Fruit fly (Drosophila melanogaster): ENCODE results near the gene PGRP-SA.

The PGRP-SA gene

DNA sequence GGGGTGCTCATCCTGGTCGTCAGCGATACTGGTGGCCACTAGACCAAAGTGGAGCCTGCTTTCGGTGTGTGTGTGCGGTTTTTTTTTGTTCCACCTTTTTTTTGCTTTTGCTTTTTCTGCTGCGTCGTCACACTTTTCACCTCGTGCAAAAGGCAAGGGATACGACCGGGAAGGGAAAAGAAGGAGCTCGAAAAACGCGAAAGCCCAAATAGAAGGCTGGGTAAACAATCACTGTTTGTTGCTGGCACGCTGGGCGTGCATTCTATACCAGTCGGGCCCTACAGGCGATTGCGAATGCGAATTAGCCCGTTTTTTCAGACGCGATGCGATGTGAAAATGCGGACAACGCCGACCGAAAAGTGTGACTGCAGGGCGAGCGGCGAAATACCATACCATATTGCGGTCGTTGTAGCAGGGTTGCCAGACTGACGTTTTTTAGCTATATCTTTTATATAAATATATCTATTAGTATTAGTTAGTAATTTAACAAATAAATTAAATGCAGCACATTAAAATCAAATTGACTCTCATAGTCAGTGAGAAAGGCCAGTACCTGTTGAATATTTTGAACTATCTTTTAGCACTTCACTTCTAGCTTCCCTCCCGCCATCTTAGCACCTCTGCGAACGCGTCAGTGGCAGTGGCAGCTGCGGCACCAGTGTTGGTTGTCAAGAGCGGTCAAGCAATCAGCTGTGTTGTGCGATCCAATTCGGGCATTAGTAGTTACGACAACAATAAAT is 8.7 kb downstream of the PGRP-SA start, which contains the start of the genes Polr2A and CG11699 (continued):
- TF ChIP-seq al (GFP tag; IDR thresholded peaks at IDR 0.05), result peak; percentile 27; the same call in 1 of the 2 replicates
- TF ChIP-seq CG1647 (GFP tag; optimal IDR thresholded peaks at IDR 0.05), result no peak
- TF ChIP-seq CG12299 (tag; optimal IDR thresholded peaks at IDR 0.05), result peak; percentile 29
- TF ChIP-seq pzg (GFP tag; optimal IDR thresholded peaks at IDR 0.05), result peak; percentile 71
- peak; percentile 8 for TF ChIP-seq CG17359 (tag; optimal IDR thresholded peaks at IDR 0.05)
- no peak for TF ChIP-seq CG11560 (tag; IDR thresholded peaks at IDR 0.05)
- TF ChIP-seq Bgb (GFP tag; IDR thresholded peaks at IDR 0.05; ENCODE audit: partially characterized antibody), result peak; percentile 31; the same call in 1 of the 2 replicates
- TF ChIP-seq Mrtf (GFP tag; IDR thresholded peaks at IDR 0.05), result no peak
- peak; percentile 39 for TF ChIP-seq CG7556 (GFP tag; optimal IDR thresholded peaks at IDR 0.05)
- TF ChIP-seq CG12104 (GFP tag; optimal IDR thresholded peaks at IDR 0.05), result peak; percentile 38
- peak; percentile 4 for TF ChIP-seq CG10462 (GFP tag; optimal IDR thresholded peaks at IDR 0.05)
- no peak for TF ChIP-seq cas (GFP tag; IDR thresholded peaks at IDR 0.05)
- TF ChIP-seq fd64A (GFP tag; optimal IDR thresholded peaks at IDR 0.05), result no peak
- no peak for TF ChIP-seq HLHmδ (GFP tag; optimal IDR thresholded peaks at IDR 0.05)
- peak; percentile 54 for TF ChIP-seq CG9727 (GFP tag; optimal IDR thresholded peaks at IDR 0.05)
- TF ChIP-seq CG13624 (GFP tag; optimal IDR thresholded peaks at IDR 0.05), result no peak
- peak; percentile 12 for TF ChIP-seq Six4 (GFP tag; optimal IDR thresholded peaks at IDR 0.05)
- no peak for TF ChIP-seq CG33213 (GFP tag; optimal IDR thresholded peaks at IDR 0.05)
- TF ChIP-seq pnt (GFP tag; optimal IDR thresholded peaks at IDR 0.05), result no peak
- no peak for TF ChIP-seq CG43689 (GFP tag; IDR thresholded peaks at IDR 0.05)
- no peak for TF ChIP-seq CG3065 (GFP tag; optimal IDR thresholded peaks at IDR 0.05)
- TF ChIP-seq MTF-1 (GFP tag; optimal IDR thresholded peaks at IDR 0.05; ENCODE audit: borderline replicate concordance), result no peak
- no peak for TF ChIP-seq pfk (GFP tag; optimal IDR thresholded peaks at IDR 0.05)
- TF ChIP-seq pan (optimal IDR thresholded peaks at IDR 0.05), result no peak
- TF ChIP-seq pan (GFP tag; optimal IDR thresholded peaks at IDR 0.05 in 1 of 2, IDR thresholded peaks at IDR 0.05 in 1 of 2), result no peak
- peak; percentile 58 for TF ChIP-seq grau (tag; optimal IDR thresholded peaks at IDR 0.05)
- TF ChIP-seq pho (GFP tag; optimal IDR thresholded peaks at IDR 0.05), result no peak
- no peak for TF ChIP-seq fu2 (GFP tag; optimal IDR thresholded peaks at IDR 0.05)
- no peak for TF ChIP-seq fru (optimal IDR thresholded peaks at IDR 0.05)
- no peak for TF ChIP-seq fd96Cb (tag; optimal IDR thresholded peaks at IDR 0.05)
- TF ChIP-seq CG13894 (tag; optimal IDR thresholded peaks at IDR 0.05), result peak; percentile 53
- no peak for TF ChIP-seq Doc3 (GFP tag; IDR thresholded peaks at IDR 0.05; ENCODE audit: partially characterized antibody)
- no peak for TF ChIP-seq CkIIα-i1 (GFP tag; IDR thresholded peaks at IDR 0.05)
- TF ChIP-seq Rx (GFP tag; IDR thresholded peaks at IDR 0.05), result no peak
- no peak for TF ChIP-seq Tbp (GFP tag; optimal IDR thresholded peaks at IDR 0.05)
- no peak for TF ChIP-seq Elba2 (GFP tag; optimal IDR thresholded peaks at IDR 0.05)
- TF ChIP-seq sob (GFP tag; IDR thresholded peaks at IDR 0.05), result peak; percentile 57
- no peak for TF ChIP-seq tx (GFP tag; optimal IDR thresholded peaks at IDR 0.05)
- TF ChIP-seq Hr3 (GFP tag; optimal IDR thresholded peaks at IDR 0.05), result peak; percentile 57
- TF ChIP-seq CG17568 (GFP tag; optimal IDR thresholded peaks at IDR 0.05), result no peak
- TF ChIP-seq ind (GFP tag; optimal IDR thresholded peaks at IDR 0.05), result peak; percentile 57
- TF ChIP-seq corto (GFP tag; optimal IDR thresholded peaks at IDR 0.05), result no peak
- TF ChIP-seq CG4617 (GFP tag; optimal IDR thresholded peaks at IDR 0.05; ENCODE audit: borderline replicate concordance), result peak; percentile 42
- peak; percentile 3 to 90 for TF ChIP-seq crp (GFP tag; optimal IDR thresholded peaks at IDR 0.05)
- no peak for TF ChIP-seq cg (GFP tag; optimal IDR thresholded peaks at IDR 0.05)
- TF ChIP-seq ranshi (GFP tag; IDR thresholded peaks at IDR 0.05), result no peak
- no peak for TF ChIP-seq CG8944 (GFP tag; optimal IDR thresholded peaks at IDR 0.05)
- TF ChIP-seq ATbp (GFP tag; optimal IDR thresholded peaks at IDR 0.05), result no peak
- no peak for TF ChIP-seq CG9609 (GFP tag; optimal IDR thresholded peaks at IDR 0.05)
- no peak for TF ChIP-seq CG32767 (GFP tag; IDR thresholded peaks at IDR 0.05)
- no peak for TF ChIP-seq Hmr (GFP tag; optimal IDR thresholded peaks at IDR 0.05)
